Worm (Caenorhabditis elegans): ENCODE data around the gene C44C10.10.

- TF ChIP-seq nhr-12 (tag; optimal IDR thresholded peaks at IDR 0.05) (no peak), nhr-6 (tag; optimal IDR thresholded peaks at IDR 0.05) (no peak), nhr-129 (tag; optimal IDR thresholded peaks at IDR 0.05) (no peak), lin-13 (GFP tag; optimal IDR thresholded peaks at IDR 0.05) (no peak), sem-4 (tag; optimal IDR thresholded peaks at IDR 0.05) (peak; percentile 40)
Observed at ce11 chrX:11665522-11666017, 24.5 kb upstream of the C44C10.10 start.
